Worm (Caenorhabditis elegans): ENCODE data around the gene col-124.

The col-124 gene

ce11 chrIV:10242458-10243123 lies 26.3 kb downstream of the col-124 start:
- TF ChIP-seq him-1 (tag; optimal IDR thresholded peaks at IDR 0.05) (no peak), dao-5 (tag; optimal IDR thresholded peaks at IDR 0.05) (no peak), W03F9.2 (tag; optimal IDR thresholded peaks at IDR 0.05) (no peak)

ce11 chrIV:10243276-10243675 lies 27.0 kb downstream of the col-124 start, which contains the start of gene tkt-1:
Gene tkt-1 (plus strand): TSS chrIV:10243612.
- no peak for TF ChIP-seq him-1 (tag; optimal IDR thresholded peaks at IDR 0.05)
- no peak for TF ChIP-seq W03F9.2 (tag; optimal IDR thresholded peaks at IDR 0.05)
- no peak for TF ChIP-seq dao-5 (tag; optimal IDR thresholded peaks at IDR 0.05)

- TF ChIP-seq W03F9.2 (tag; optimal IDR thresholded peaks at IDR 0.05) = no peak
- no peak for TF ChIP-seq him-1 (tag; optimal IDR thresholded peaks at IDR 0.05)
- TF ChIP-seq dao-5 (tag; optimal IDR thresholded peaks at IDR 0.05) = no peak
These were observed 29.5 kb downstream of the col-124 start, which contains the start of gene F01G10.10 for ce11 chrIV:10245666-10246210. Gene F01G10.10 (plus strand): TSS chrIV:10246160.

ce11 chrIV:10250577-10251075 lies 34.4 kb downstream of the col-124 start, which contains the start of gene daf-14:
Gene daf-14 (plus strand): TSS chrIV:10250627.
- TF ChIP-seq him-1 (tag; optimal IDR thresholded peaks at IDR 0.05) (no peak), dao-5 (tag; optimal IDR thresholded peaks at IDR 0.05) (no peak), W03F9.2 (tag; optimal IDR thresholded peaks at IDR 0.05) (no peak)

ce11 chrIV:10251261-10251660 lies 35.0 kb downstream of the col-124 start:
- no peak for TF ChIP-seq dao-5 (tag; optimal IDR thresholded peaks at IDR 0.05)
- no peak for TF ChIP-seq W03F9.2 (tag; optimal IDR thresholded peaks at IDR 0.05)
- no peak for TF ChIP-seq him-1 (tag; optimal IDR thresholded peaks at IDR 0.05)

- no peak for TF ChIP-seq him-1 (tag; optimal IDR thresholded peaks at IDR 0.05)
- no peak for TF ChIP-seq dao-5 (tag; optimal IDR thresholded peaks at IDR 0.05)
- TF ChIP-seq W03F9.2 (tag; optimal IDR thresholded peaks at IDR 0.05) = no peak
These were observed 35.5 kb downstream of the col-124 start for ce11 chrIV:10251764-10252163.

ce11 chrIV:10252350-10252792 lies 36.1 kb downstream of the col-124 start:
- TF ChIP-seq dao-5 (tag; optimal IDR thresholded peaks at IDR 0.05) (no peak), him-1 (tag; optimal IDR thresholded peaks at IDR 0.05) (peak; percentile 83), W03F9.2 (tag; optimal IDR thresholded peaks at IDR 0.05) (peak; percentile 69)

ce11 chrIV:10252886-10253639 lies 36.8 kb downstream of the col-124 start:
- TF ChIP-seq dao-5 (tag; optimal IDR thresholded peaks at IDR 0.05) (no peak), him-1 (tag; optimal IDR thresholded peaks at IDR 0.05) (no peak), W03F9.2 (tag; optimal IDR thresholded peaks at IDR 0.05) (no peak)

- no peak for TF ChIP-seq him-1 (tag; optimal IDR thresholded peaks at IDR 0.05)
- no peak for TF ChIP-seq dao-5 (tag; optimal IDR thresholded peaks at IDR 0.05)
- TF ChIP-seq W03F9.2 (tag; optimal IDR thresholded peaks at IDR 0.05) = no peak
These were observed 43.3 kb downstream of the col-124 start, which contains the start of gene F01G10.9 for ce11 chrIV:10259557-10259956. Gene F01G10.9 (minus strand): TSS chrIV:10259657.

ce11 chrIV:10261061-10261460 lies 44.8 kb downstream of the col-124 start:
- TF ChIP-seq W03F9.2 (tag; optimal IDR thresholded peaks at IDR 0.05) = no peak
- no peak for TF ChIP-seq him-1 (tag; optimal IDR thresholded peaks at IDR 0.05)
- TF ChIP-seq dao-5 (tag; optimal IDR thresholded peaks at IDR 0.05) = no peak

All from whole organism, L4/young adult.